Worm (Caenorhabditis elegans) whole organism, L4 larva: ENCODE data around the gene ule-5.

Experiments
- F44E2.7 ChIP-seq: fragments of 200-800 bp; sonication (Bioruptor generic); IDR thresholded peaks from 2 replicates; pipeline ENCODE4 v2.1.2; 2022; ENCODE audit warnings: missing genetic modification characterization, missing compliant biosample characterization
- T20F7.1 ChIP-seq: fragments of 200-800 bp; sonication (Bioruptor generic); optimal IDR thresholded peaks from 2 replicates; lab custom pipeline; 2018; ENCODE audit warnings: mild to moderate bottlenecking, missing genetic modification characterization, missing compliant biosample characterization
- ZK546.5 ChIP-seq, 2 experiments: sonication (generic microtip); optimal IDR thresholded peaks; 2 replicates each; lab custom pipeline; 2017; ENCODE audit warnings: missing biosample characterization in 2 of 2, missing genetic modification characterization in 2 of 2
- dpl-1 ChIP-seq: fragments of 150-350 bp; optimal IDR thresholded peaks from 2 replicates; lab custom pipeline; 2014; ENCODE audit warnings: missing biosample characterization, missing genetic modification reagents, missing genetic modification characterization
- lsy-2 ChIP-seq, 2 experiments: fragments of 150-350 bp in 1 of 2; sonication (generic microtip) in 1 of 2; optimal IDR thresholded peaks; 2 replicates each; lab custom pipeline; 2014 to 2017; ENCODE audit warnings: missing biosample characterization in 2 of 2, missing genetic modification characterization in 2 of 2
- nhr-11 ChIP-seq: fragments of 150-350 bp; optimal IDR thresholded peaks from 2 replicates; lab custom pipeline; 2014; ENCODE audit warnings: missing biosample characterization, missing genetic modification characterization
- nhr-6 ChIP-seq: fragments of 150-350 bp; optimal IDR thresholded peaks from 2 replicates; lab custom pipeline; 2014; ENCODE audit warnings: missing biosample characterization, missing genetic modification characterization
- nhr-76 ChIP-seq: fragments of 150-350 bp; optimal IDR thresholded peaks from 2 replicates; lab custom pipeline; 2014; ENCODE audit warnings: missing biosample characterization, missing genetic modification characterization

ce11 chrX:11869260-11869659 is 13.7 kb upstream of the ule-5 start, which contains the start of gene dot-1.2:
- no peak for TF ChIP-seq F44E2.7 (GFP tag; lab: Robert Waterston, UW)
- TF ChIP-seq nhr-6 (tag; lab: Kevin White, UChicago): no peak
- TF ChIP-seq lsy-2 (tag; optimal IDR thresholded peaks at IDR 0.05; lab: Kevin White, UChicago): no peak
- TF ChIP-seq nhr-76: no peak
- no peak for TF ChIP-seq nhr-11 (tag; lab: Kevin White, UChicago)
- TF ChIP-seq T20F7.1 (GFP tag; lab: Kevin White, UChicago): no peak
- no peak for TF ChIP-seq ZK546.5 (tag; optimal IDR thresholded peaks at IDR 0.05; lab: Kevin White, UChicago)
- no peak for TF ChIP-seq dpl-1 (GFP tag; lab: Kevin White, UChicago)
